Worm (Caenorhabditis elegans) whole organism, mixed stage, embryonic: ENCODE results near the gene pld-1.
A peak's percentile ranks its signal among the peaks of the same experiment; 100 is the strongest.

ENCODE experiments used
- M03D4.4 ChIP-seq: sonication (generic microtip); optimal IDR thresholded peaks from 2 replicates; lab custom pipeline; 2017; ENCODE audit warnings: mild to moderate bottlenecking, missing genetic modification characterization, missing compliant biosample characterization
- ceh-39 ChIP-seq: fragments of 150-350 bp; optimal IDR thresholded peaks from 2 replicates; lab custom pipeline; 2014; ENCODE audit warnings: missing biosample characterization, missing genetic modification characterization
- ces-1 ChIP-seq: fragments of 150-350 bp; optimal IDR thresholded peaks from 2 replicates; lab custom pipeline; 2014; ENCODE audit warnings: missing biosample characterization, missing genetic modification reagents, missing genetic modification characterization
- cnd-1 ChIP-seq: fragments of 200-800 bp; sonication (Bioruptor generic); optimal IDR thresholded peaks from 2 replicates; lab custom pipeline; 2018; ENCODE audit warnings: mild to moderate bottlenecking, missing genetic modification characterization, missing compliant biosample characterization
- drap-1 ChIP-seq: fragments of 200-800 bp; sonication (Bioruptor generic); optimal IDR thresholded peaks from 3 replicates; lab custom pipeline; 2018; ENCODE audit warnings: mild to moderate bottlenecking, missing genetic modification characterization, missing compliant biosample characterization
- flh-1 ChIP-seq: fragments of 200-800 bp; sonication (Bioruptor generic); optimal IDR thresholded peaks from 2 replicates; lab custom pipeline; 2018; ENCODE audit warnings: mild to moderate bottlenecking, missing genetic modification characterization, moderate library complexity, missing compliant biosample characterization
- hlh-1 ChIP-seq: fragments of 150-350 bp; optimal IDR thresholded peaks from 2 replicates; lab custom pipeline; 2014; ENCODE audit warnings: missing biosample characterization, missing genetic modification reagents, missing genetic modification characterization
- lin-13 ChIP-seq: fragments of 150-350 bp; optimal IDR thresholded peaks from 2 replicates; lab custom pipeline; 2014; ENCODE audit warnings: missing biosample characterization, missing genetic modification characterization
- lsy-2 ChIP-seq: fragments of 150-350 bp; optimal IDR thresholded peaks from 2 replicates; lab custom pipeline; 2014; ENCODE audit warnings: missing biosample characterization, missing genetic modification characterization
- mep-1 ChIP-seq: fragments of 150-350 bp; optimal IDR thresholded peaks from 2 replicates; lab custom pipeline; 2017; ENCODE audit warnings: missing biosample characterization, missing genetic modification reagents, missing genetic modification characterization, inconsistent platforms
- nhr-2 ChIP-seq: fragments of 150-350 bp; optimal IDR thresholded peaks from 2 replicates; lab custom pipeline; 2014; ENCODE audit warnings: missing biosample characterization, missing genetic modification characterization
- nhr-28 ChIP-seq: fragments of 150-350 bp; optimal IDR thresholded peaks from 2 replicates; lab custom pipeline; 2014; ENCODE audit warnings: missing biosample characterization, missing genetic modification characterization
- nhr-76 ChIP-seq: sonication (generic microtip); optimal IDR thresholded peaks from 2 replicates; lab custom pipeline; 2017; ENCODE audit warnings: missing biosample characterization, missing genetic modification characterization
- sem-2 ChIP-seq: fragments of 200-800 bp; sonication (Bioruptor generic); optimal IDR thresholded peaks from 2 replicates; lab custom pipeline; 2018; ENCODE audit warnings: mild to moderate bottlenecking, missing genetic modification characterization, missing compliant biosample characterization
- sptf-1 ChIP-seq: sonication (generic microtip); optimal IDR thresholded peaks from 2 replicates; lab custom pipeline; 2017; ENCODE audit warnings: mild to moderate bottlenecking, missing genetic modification characterization, moderate library complexity, missing compliant biosample characterization
- unc-120 ChIP-seq: sonication (generic microtip); optimal IDR thresholded peaks from 2 replicates; lab custom pipeline; 2017; ENCODE audit warnings: missing genetic modification characterization, missing compliant biosample characterization; ENCODE audit not compliant: poor library complexity, severe bottlenecking
- unc-62 ChIP-seq: fragments of 150-350 bp; optimal IDR thresholded peaks from 2 replicates; lab custom pipeline; 2014; ENCODE audit warnings: missing biosample characterization, missing genetic modification reagents, missing genetic modification characterization
- ztf-11 ChIP-seq: fragments of 150-350 bp; optimal IDR thresholded peaks from 2 replicates; lab custom pipeline; 2014; ENCODE audit warnings: missing biosample characterization, missing genetic modification characterization

pld-1 gene

ce11 chrII:5046209-5047200 lies 45.0 kb downstream of the pld-1 start:
- peak; percentile 76 for TF ChIP-seq ces-1 (GFP tag; lab: Kevin White, UChicago)
- TF ChIP-seq unc-62 (GFP tag; lab: Kevin White, UChicago), result no peak

- no peak for TF ChIP-seq unc-62 (GFP tag; lab: Kevin White, UChicago)
- TF ChIP-seq nhr-28 (tag; lab: Kevin White, UChicago), result no peak
- TF ChIP-seq drap-1, result no peak
- peak; percentile 63 for TF ChIP-seq ces-1 (GFP tag; lab: Kevin White, UChicago)
- TF ChIP-seq sptf-1 (tag; lab: Kevin White, UChicago), result peak; percentile 35
Observed at ce11 chrII:5042381-5042930, 49.0 kb downstream of the pld-1 start.

DNA sequence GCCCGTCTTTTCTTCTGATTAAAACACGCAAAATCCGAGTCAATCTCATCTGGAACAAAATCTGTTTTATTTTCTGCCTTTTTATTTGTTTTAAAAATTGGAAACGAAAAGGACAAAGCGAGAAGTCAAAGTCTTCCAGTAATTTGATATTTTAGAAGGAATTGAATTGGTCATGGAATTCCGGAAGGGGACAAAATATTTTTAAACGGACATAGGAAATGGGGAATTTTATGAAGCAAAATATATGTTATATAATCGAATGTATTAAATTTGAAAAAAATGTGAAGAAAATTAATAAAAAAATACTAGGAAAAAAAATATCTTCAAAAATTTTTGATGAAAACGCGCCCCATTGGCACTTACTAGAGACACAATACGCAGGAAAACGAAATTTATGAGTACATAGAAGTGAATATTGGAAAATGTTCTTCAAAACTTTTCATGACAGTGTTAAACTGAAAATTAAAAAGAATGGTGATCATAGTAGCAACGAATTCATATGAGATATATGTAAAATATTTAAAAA lies 50.8 kb downstream of the pld-1 start, which contains the start of gene F33G12.7:
TSS of gene F33G12.7 (minus strand) at position 51 of the 526 bp plus-strand sequence.
- TF ChIP-seq lsy-2 (tag; lab: Kevin White, UChicago), result peak; percentile 29
- no peak for TF ChIP-seq nhr-76 (tag; lab: Kevin White, UChicago)

- TF ChIP-seq ces-1 (GFP tag; lab: Kevin White, UChicago) (peak; percentile 11), lin-13 (tag; lab: Kevin White, UChicago) (peak; percentile 7), mep-1 (tag; lab: Kevin White, UChicago) (no peak), sem-2 (GFP tag; lab: Kevin White, UChicago) (no peak), unc-120 (tag; lab: Kevin White, UChicago) (no peak)
- TF ChIP-seq, all 35 proteins: peak for 2
Observed at ce11 chrII:5039912-5040311, 51.6 kb downstream of the pld-1 start, which contains the start of gene golg-2. golg-2 (minus strand) TSS chrII:5040091.

DNA sequence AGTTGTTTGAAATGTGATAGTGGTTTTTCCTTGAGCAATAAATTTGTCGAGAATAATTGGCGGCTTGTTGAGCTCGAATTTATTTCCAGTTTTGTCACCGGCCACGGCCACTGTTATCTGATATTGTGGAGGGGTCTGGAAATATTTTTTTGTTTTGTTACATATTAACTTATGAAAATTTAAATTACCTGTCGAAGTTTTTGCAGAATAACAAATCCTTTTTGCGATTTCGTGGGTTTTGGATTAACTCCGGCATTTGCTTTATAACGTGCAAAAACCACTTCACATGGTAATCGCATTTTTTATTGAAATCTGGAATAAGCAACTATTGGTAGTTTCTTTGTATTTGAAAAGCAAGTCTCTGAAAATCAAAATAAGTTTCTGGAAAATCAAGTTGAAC lies 55.4 kb downstream of the pld-1 start, which contains the start of gene lrr-1:
TSS of gene lrr-1 (minus strand) at position 312 of the 400 bp plus-strand sequence.
- TF ChIP-seq cnd-1 (no peak), mep-1 (tag; lab: Kevin White, UChicago) (no peak), hlh-1 (no peak), nhr-28 (tag; lab: Kevin White, UChicago) (no peak)

DNA sequence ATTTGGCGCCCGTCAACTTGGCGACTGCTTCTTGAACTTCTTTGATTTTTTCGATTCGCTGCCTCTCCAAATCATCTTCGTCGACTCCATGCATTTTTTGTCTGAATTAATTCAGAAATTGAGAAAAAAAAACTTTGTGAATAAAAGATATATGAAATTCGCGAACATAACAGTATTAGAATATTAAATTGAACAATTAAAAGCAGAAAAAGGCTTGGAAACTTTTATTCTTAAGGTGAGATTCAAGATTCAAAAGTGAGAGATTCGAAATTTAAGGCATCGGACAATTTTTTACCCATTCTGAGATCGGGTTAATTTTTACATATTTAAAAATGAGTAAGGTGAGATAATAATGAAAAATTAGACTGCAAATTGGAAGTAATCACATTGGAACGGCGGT lies 57.6 kb downstream of the pld-1 start, which contains the start of gene F33G12.3:
TSS of gene F33G12.3 (minus strand) at position 101 of the 400 bp plus-strand sequence.
- TF ChIP-seq nhr-2 (tag; lab: Kevin White, UChicago), result no peak
- no peak for TF ChIP-seq unc-62 (GFP tag; lab: Kevin White, UChicago)
- TF ChIP-seq ztf-11 (tag; lab: Kevin White, UChicago), result no peak
- TF ChIP-seq ceh-39 (tag; lab: Kevin White, UChicago), result no peak
- TF ChIP-seq flh-1 (GFP tag; lab: Kevin White, UChicago), result no peak
- TF ChIP-seq M03D4.4 (tag; lab: Kevin White, UChicago), result no peak
- TF ChIP-seq, all 35 proteins: peak for 0
